Worm (Caenorhabditis elegans): ENCODE data around the gene K08F9.3.

The K08F9.3 gene

ce11 chrV:15152010-15152409 is 11.7 kb downstream of the K08F9.3 start:
- TF ChIP-seq unc-62 (GFP tag; optimal IDR thresholded peaks at IDR 0.05) (no peak), fos-1 (tag; optimal IDR thresholded peaks at IDR 0.05) (no peak), ZK546.5 (tag; optimal IDR thresholded peaks at IDR 0.05) (no peak), hmg-11 (tag; optimal IDR thresholded peaks at IDR 0.05) (no peak), aly-2 (tag; optimal IDR thresholded peaks at IDR 0.05) (no peak), skn-1 (tag; optimal IDR thresholded peaks at IDR 0.05) (no peak), elt-3 (tag; optimal IDR thresholded peaks at IDR 0.05) (no peak), mml-1 (tag; optimal IDR thresholded peaks at IDR 0.05) (no peak), nfya-1 (tag; optimal IDR thresholded peaks at IDR 0.05; ENCODE audit: insufficient read depth) (no peak), pqm-1 (tag; optimal IDR thresholded peaks at IDR 0.05) (no peak), daf-12 (tag; optimal IDR thresholded peaks at IDR 0.05) (no peak), nhr-12 (tag; optimal IDR thresholded peaks at IDR 0.05) (no peak), unc-39 (tag; optimal IDR thresholded peaks at IDR 0.05) (no peak), ceh-16 (tag; optimal IDR thresholded peaks at IDR 0.05) (no peak), egl-5 (tag; optimal IDR thresholded peaks at IDR 0.05) (no peak), jun-1 (tag; optimal IDR thresholded peaks at IDR 0.05) (no peak)

ce11 chrV:15153277-15153676 is 12.9 kb downstream of the K08F9.3 start, which contains the start of gene srh-55:
srh-55 (plus strand) TSS chrV:15153577.
- TF ChIP-seq fkh-2 (tag; optimal IDR thresholded peaks at IDR 0.05) (no peak), fos-1 (tag; optimal IDR thresholded peaks at IDR 0.05) (no peak), ceh-16 (tag; optimal IDR thresholded peaks at IDR 0.05) (no peak), mml-1 (tag; optimal IDR thresholded peaks at IDR 0.05) (no peak), R02D3.7 (tag; optimal IDR thresholded peaks at IDR 0.05) (no peak), ZK546.5 (tag; optimal IDR thresholded peaks at IDR 0.05) (no peak), tbx-2 (tag; optimal IDR thresholded peaks at IDR 0.05) (no peak), sea-2 (GFP tag; optimal IDR thresholded peaks at IDR 0.05) (no peak), hmg-11 (tag; optimal IDR thresholded peaks at IDR 0.05) (no peak), ama-1 (optimal IDR thresholded peaks at IDR 0.05) (no peak), nhr-43 (tag; optimal IDR thresholded peaks at IDR 0.05; ENCODE audit: poor library complexity, severe bottlenecking) (no peak), nhr-77 (tag; optimal IDR thresholded peaks at IDR 0.05) (no peak)

ce11 chrV:15156504-15156903 is 16.2 kb downstream of the K08F9.3 start:
- TF ChIP-seq daf-12 (tag; optimal IDR thresholded peaks at IDR 0.05): no peak
- TF ChIP-seq unc-39 (tag; optimal IDR thresholded peaks at IDR 0.05): no peak
- TF ChIP-seq nhr-77 (tag; optimal IDR thresholded peaks at IDR 0.05): no peak
- TF ChIP-seq jun-1 (tag; optimal IDR thresholded peaks at IDR 0.05): no peak
- no peak for TF ChIP-seq tbx-2 (tag; optimal IDR thresholded peaks at IDR 0.05)
- no peak for TF ChIP-seq nfya-1 (tag; optimal IDR thresholded peaks at IDR 0.05; ENCODE audit: insufficient read depth)
- TF ChIP-seq pha-4 (tag; optimal IDR thresholded peaks at IDR 0.05): no peak
- no peak for TF ChIP-seq elt-3 (tag; optimal IDR thresholded peaks at IDR 0.05)

ce11 chrV:15158691-15159090 is 18.3 kb downstream of the K08F9.3 start, which contains the start of gene str-45:
str-45 (plus strand) TSS chrV:15158991.
- TF ChIP-seq aly-2 (tag; optimal IDR thresholded peaks at IDR 0.05) (no peak), unc-39 (tag; optimal IDR thresholded peaks at IDR 0.05) (no peak), hmg-11 (tag; optimal IDR thresholded peaks at IDR 0.05) (no peak), lin-15B (tag; optimal IDR thresholded peaks at IDR 0.05) (no peak), mml-1 (tag; optimal IDR thresholded peaks at IDR 0.05) (no peak), egl-5 (tag; optimal IDR thresholded peaks at IDR 0.05) (no peak), ceh-9 (tag; optimal IDR thresholded peaks at IDR 0.05) (no peak)

- TF ChIP-seq elt-2 (tag; optimal IDR thresholded peaks at IDR 0.05) (no peak), nhr-11 (tag; optimal IDR thresholded peaks at IDR 0.05) (peak; percentile 15)
These were observed 22.4 kb downstream of the K08F9.3 start, which contains the start of gene srz-11 for ce11 chrV:15162697-15163096. srz-11 (plus strand) TSS chrV:15163082.

- TF ChIP-seq lin-15B (tag; optimal IDR thresholded peaks at IDR 0.05) (no peak), R02D3.7 (tag; optimal IDR thresholded peaks at IDR 0.05) (no peak), pqm-1 (tag; optimal IDR thresholded peaks at IDR 0.05) (no peak), elt-2 (tag; optimal IDR thresholded peaks at IDR 0.05) (peak; percentile 3), ztf-11 (tag; optimal IDR thresholded peaks at IDR 0.05) (no peak)
These were observed 35.1 kb downstream of the K08F9.3 start, which contains the start of gene clec-47 for ce11 chrV:15175459-15175858. clec-47 (plus strand) TSS chrV:15175759.

ce11 chrV:15179757-15180156 is 39.4 kb downstream of the K08F9.3 start, which contains the start of gene T09F5.10:
T09F5.10 (plus strand) TSS chrV:15180057.
- no peak for TF ChIP-seq nhr-28 (tag; optimal IDR thresholded peaks at IDR 0.05)
- TF ChIP-seq fos-1 (tag; optimal IDR thresholded peaks at IDR 0.05): no peak
- no peak for TF ChIP-seq mdl-1 (tag; optimal IDR thresholded peaks at IDR 0.05)
- TF ChIP-seq ceh-16 (tag; optimal IDR thresholded peaks at IDR 0.05): no peak
- no peak for TF ChIP-seq aly-2 (tag; optimal IDR thresholded peaks at IDR 0.05)
- no peak for TF ChIP-seq ztf-11 (tag; optimal IDR thresholded peaks at IDR 0.05)
- TF ChIP-seq ceh-28 (tag; optimal IDR thresholded peaks at IDR 0.05): no peak
- TF ChIP-seq egl-5 (tag; optimal IDR thresholded peaks at IDR 0.05): no peak
- no peak for TF ChIP-seq lin-39 (tag; optimal IDR thresholded peaks at IDR 0.05)
- no peak for TF ChIP-seq nhr-67 (tag; optimal IDR thresholded peaks at IDR 0.05)
- TF ChIP-seq hmg-11 (tag; optimal IDR thresholded peaks at IDR 0.05): no peak
- TF ChIP-seq pqm-1 (tag; optimal IDR thresholded peaks at IDR 0.05): no peak

Data from whole organism, L3 larva.